Worm (Caenorhabditis elegans): Measurements from ENCODE around the gene F53F4.17.
A peak's percentile ranks its signal among the peaks of the same experiment; 100 is the strongest.

Gene F53F4.17

DNA sequence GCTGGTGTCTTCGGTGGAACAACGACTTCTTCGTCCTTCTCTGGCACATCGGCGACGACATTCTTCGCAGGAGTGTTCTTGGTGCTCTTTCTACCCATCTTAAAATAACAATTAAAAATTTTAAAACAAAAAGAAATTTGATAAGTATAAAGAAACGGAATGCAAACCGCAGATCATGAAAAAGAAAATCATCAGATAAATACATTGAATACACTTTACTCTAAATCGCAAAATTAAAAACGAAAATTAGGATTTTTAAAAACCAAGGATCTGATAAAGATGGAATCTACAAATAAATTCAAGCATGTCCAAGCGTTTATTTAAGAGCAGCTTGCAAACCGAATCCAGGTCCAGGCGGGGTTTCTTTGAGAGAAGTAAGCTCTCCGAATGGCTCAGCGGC is 36.4 kb downstream of the F53F4.17 start, which contains the start of gene F53F4.11:
Gene F53F4.11, minus strand, starts transcription at position 101 of the 400 bp plus-strand sequence.
- TF ChIP-seq nhr-25 (tag; optimal IDR thresholded peaks at IDR 0.05) = no peak

DNA sequence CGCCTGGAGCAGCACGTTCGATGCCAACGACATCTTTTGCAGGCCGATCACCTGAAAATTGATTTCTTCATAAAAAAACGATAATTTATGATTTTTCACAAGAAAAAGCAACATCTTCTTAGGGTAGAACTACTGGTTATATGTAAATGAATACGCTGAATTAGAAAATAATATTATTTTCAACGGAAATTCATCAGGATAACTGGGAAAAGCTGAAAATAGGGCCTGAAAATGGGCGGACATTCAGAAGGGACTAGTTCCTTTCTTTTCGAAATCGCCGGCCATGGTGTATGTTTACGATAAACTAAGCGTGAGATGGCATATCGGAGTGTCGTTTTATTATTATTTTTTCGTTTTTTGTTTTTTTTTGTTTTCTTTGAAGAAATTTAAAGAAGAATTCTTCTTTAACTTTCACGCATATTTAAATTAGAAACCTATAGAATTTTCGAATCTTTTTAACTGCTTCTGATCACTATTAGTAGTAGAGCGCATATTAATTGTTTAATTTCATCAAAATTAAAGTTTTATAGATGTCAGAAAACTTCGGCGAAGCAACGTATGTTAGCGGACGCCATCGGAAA is 37.6 kb downstream of the F53F4.17 start, which contains the start of the genes nduv-2 and F53F4.12:
Gene nduv-2, minus strand, starts transcription at position 51 of the 581 bp plus-strand sequence.
Gene F53F4.12, plus strand, starts transcription at position 531 of the 581 bp plus-strand sequence.
- TF ChIP-seq R02D3.7 (tag; optimal IDR thresholded peaks at IDR 0.05) = peak; percentile 86
- TF ChIP-seq lin-15B (tag; optimal IDR thresholded peaks at IDR 0.05) = peak; percentile 89
- TF ChIP-seq snpc-4 (tag; optimal IDR thresholded peaks at IDR 0.05) = peak; percentile 13
- TF ChIP-seq nfya-1 (tag; optimal IDR thresholded peaks at IDR 0.05; ENCODE audit: insufficient read depth) = no peak
- TF ChIP-seq fos-1 (tag; optimal IDR thresholded peaks at IDR 0.05) = no peak
- no peak for TF ChIP-seq ceh-82 (tag; optimal IDR thresholded peaks at IDR 0.05)
- peak; percentile 10 for TF ChIP-seq nhr-25 (tag; optimal IDR thresholded peaks at IDR 0.05)
- peak; percentile 64 for TF ChIP-seq hmg-11 (tag; optimal IDR thresholded peaks at IDR 0.05)
- no peak for TF ChIP-seq nhr-28 (tag; optimal IDR thresholded peaks at IDR 0.05)
- TF ChIP-seq ceh-16 (tag; optimal IDR thresholded peaks at IDR 0.05) = no peak
- TF ChIP-seq ceh-28 (tag; optimal IDR thresholded peaks at IDR 0.05) = no peak
- TF ChIP-seq nhr-23 (tag; optimal IDR thresholded peaks at IDR 0.05) = no peak
- no peak for TF ChIP-seq ama-1 (optimal IDR thresholded peaks at IDR 0.05)
- TF ChIP-seq pqm-1 (tag; optimal IDR thresholded peaks at IDR 0.05) = peak; percentile 1
- no peak for TF ChIP-seq nhr-43 (tag; optimal IDR thresholded peaks at IDR 0.05; ENCODE audit: poor library complexity, severe bottlenecking)
- TF ChIP-seq unc-39 (tag; optimal IDR thresholded peaks at IDR 0.05) = no peak
- TF ChIP-seq pha-4 (tag; optimal IDR thresholded peaks at IDR 0.05) = no peak
- no peak for TF ChIP-seq egl-27 (tag; optimal IDR thresholded peaks at IDR 0.05)
- TF ChIP-seq ZK546.5 (tag; optimal IDR thresholded peaks at IDR 0.05) = no peak
- TF ChIP-seq sea-2 (GFP tag; optimal IDR thresholded peaks at IDR 0.05) = no peak
- TF ChIP-seq nhr-67 (tag; optimal IDR thresholded peaks at IDR 0.05) = no peak

DNA sequence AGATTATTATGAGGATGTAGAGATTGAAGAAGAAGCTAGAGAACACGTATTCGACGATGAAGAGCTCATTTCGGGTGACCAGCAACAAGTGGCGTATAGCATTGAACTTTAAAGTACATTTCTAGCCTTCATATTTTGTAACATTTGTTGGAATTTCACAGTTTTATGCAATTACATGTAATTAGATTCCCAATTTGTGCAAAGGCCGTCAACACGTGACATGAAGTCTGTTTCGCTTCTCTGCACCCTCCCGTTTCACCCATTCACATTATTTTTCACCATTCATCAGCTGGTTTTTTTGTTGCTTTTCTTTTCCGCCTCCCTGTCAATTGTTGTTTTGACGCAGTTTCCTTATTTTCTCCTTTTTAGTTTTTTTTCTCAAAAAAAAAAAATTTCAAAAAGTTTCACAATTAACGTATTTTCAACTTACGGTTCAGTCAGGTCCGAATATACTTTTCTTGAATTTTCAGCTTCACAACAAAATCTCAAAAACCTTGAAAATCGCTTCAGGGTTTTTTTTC is 39.2 kb downstream of the F53F4.17 start, which contains the start of gene sde-2:
Gene sde-2, plus strand, starts transcription at position 471 of the 521 bp plus-strand sequence.
- TF ChIP-seq fos-1 (tag; optimal IDR thresholded peaks at IDR 0.05) (no peak), nhr-67 (tag; optimal IDR thresholded peaks at IDR 0.05) (no peak), egl-5 (tag; optimal IDR thresholded peaks at IDR 0.05) (peak; percentile 35), ztf-4 (tag; optimal IDR thresholded peaks at IDR 0.05) (no peak), fkh-10 (GFP tag; optimal IDR thresholded peaks at IDR 0.05) (no peak), elt-3 (tag; optimal IDR thresholded peaks at IDR 0.05) (no peak), aly-2 (tag; optimal IDR thresholded peaks at IDR 0.05) (no peak), elt-2 (tag; optimal IDR thresholded peaks at IDR 0.05) (no peak), lin-39 (tag; optimal IDR thresholded peaks at IDR 0.05) (peak; percentile 4)

DNA sequence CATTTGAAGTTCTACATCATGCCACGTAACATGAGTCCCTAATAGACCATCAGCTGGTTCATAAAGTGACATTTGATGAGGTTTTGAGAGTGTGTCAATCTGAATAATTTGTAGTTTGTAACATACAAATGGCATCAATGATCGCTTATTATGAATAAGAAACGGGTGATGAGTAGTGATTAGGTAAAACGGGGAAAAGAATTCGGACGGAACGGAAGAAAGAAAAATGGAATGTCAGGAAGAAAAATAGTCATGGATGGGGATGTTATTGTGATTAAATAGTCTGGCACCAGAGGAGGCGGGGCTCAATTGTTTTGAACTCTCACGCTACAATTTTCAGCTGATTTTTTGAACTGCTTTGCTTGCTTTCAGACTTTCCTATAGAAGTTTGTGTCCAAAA is 46.1 kb downstream of the F53F4.17 start, which contains the start of gene H37A05.2:
Gene H37A05.2, minus strand, starts transcription at position 101 of the 400 bp plus-strand sequence.
- TF ChIP-seq snpc-4 (tag; optimal IDR thresholded peaks at IDR 0.05) (no peak), nfya-1 (tag; optimal IDR thresholded peaks at IDR 0.05; ENCODE audit: insufficient read depth) (no peak), nhr-25 (tag; optimal IDR thresholded peaks at IDR 0.05) (no peak), elt-1 (tag; optimal IDR thresholded peaks at IDR 0.05) (no peak), egl-27 (tag; optimal IDR thresholded peaks at IDR 0.05) (no peak), nhr-67 (tag; optimal IDR thresholded peaks at IDR 0.05) (no peak), elt-2 (tag; optimal IDR thresholded peaks at IDR 0.05) (no peak), pha-4 (tag; optimal IDR thresholded peaks at IDR 0.05) (no peak), elt-3 (tag; optimal IDR thresholded peaks at IDR 0.05) (no peak), ama-1 (optimal IDR thresholded peaks at IDR 0.05) (no peak), unc-62 (GFP tag; optimal IDR thresholded peaks at IDR 0.05) (no peak)

DNA sequence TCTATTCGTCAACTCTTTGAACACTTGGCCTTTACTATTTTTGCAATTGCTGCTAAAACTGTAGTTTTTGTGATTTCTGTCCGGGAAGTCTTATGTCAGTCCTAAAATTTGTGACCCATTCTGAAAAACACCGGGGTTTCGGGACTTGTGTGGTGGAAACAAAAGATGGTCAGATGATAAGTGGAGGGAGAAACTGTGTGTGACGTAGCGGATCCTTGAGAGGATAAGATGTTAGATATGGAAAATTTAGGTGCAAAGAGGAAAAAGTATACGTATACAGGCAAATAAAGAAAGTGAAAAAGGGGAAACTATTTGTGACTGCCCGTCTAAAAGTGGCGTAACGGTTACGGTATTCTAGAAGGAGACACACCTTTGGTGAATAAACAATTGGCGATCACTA is 48.4 kb downstream of the F53F4.17 start:
- TF ChIP-seq nhr-23 (tag; optimal IDR thresholded peaks at IDR 0.05) (peak; percentile 21), elt-1 (tag; optimal IDR thresholded peaks at IDR 0.05) (peak; percentile 8), nhr-237 (tag; optimal IDR thresholded peaks at IDR 0.05) (no peak)

All from whole organism, L3 larva.